Worm (Caenorhabditis elegans): Measurements from ENCODE around the gene R05F9.9.
"Not testable (repeated sequence)": the region's sequence is repeated elsewhere in the genome, so short reads cannot be mapped to it uniquely, and the experiment has no call there.

Gene R05F9.9

DNA sequence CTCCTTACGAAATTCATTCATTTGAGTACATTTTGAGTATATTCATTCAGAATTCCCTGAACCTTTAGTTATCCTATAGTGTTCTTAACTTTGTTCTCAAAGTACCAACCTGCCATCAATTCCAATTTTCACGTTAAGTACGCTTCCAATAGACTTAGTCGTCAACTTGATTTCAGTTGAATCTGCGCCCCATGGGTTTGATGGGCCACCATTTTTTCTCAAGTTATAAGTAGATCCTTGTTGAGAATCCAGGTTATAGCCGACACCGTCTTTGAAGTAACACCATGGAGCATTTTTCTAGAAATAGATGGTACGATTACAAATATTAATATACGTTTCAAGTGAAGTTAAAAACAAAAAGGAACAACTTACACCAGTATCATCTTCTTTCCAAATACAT is 22.8 kb upstream of the R05F9.9 start:
- no peak for TF ChIP-seq unc-62 (GFP tag; optimal IDR thresholded peaks at IDR 0.05)

DNA sequence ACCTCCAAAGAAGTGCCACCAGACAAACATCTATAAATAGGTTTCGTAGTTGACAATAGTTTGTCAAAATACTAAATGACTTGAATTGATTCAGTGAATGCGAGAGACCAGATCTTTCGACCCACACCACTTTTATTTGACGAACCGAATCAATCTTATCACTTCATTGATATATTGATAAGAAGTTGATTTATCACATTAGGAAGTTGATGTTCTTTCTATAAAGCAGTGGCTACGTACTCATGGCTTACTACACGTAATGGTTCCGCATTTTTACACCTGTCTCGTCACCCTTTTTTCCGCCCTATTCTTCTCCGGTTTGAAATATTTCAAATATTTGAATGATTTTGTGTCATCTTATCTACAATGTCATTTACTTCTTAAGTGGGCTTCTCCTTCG is 18.7 kb upstream of the R05F9.9 start:
- no peak for TF ChIP-seq unc-62 (GFP tag; optimal IDR thresholded peaks at IDR 0.05)

DNA sequence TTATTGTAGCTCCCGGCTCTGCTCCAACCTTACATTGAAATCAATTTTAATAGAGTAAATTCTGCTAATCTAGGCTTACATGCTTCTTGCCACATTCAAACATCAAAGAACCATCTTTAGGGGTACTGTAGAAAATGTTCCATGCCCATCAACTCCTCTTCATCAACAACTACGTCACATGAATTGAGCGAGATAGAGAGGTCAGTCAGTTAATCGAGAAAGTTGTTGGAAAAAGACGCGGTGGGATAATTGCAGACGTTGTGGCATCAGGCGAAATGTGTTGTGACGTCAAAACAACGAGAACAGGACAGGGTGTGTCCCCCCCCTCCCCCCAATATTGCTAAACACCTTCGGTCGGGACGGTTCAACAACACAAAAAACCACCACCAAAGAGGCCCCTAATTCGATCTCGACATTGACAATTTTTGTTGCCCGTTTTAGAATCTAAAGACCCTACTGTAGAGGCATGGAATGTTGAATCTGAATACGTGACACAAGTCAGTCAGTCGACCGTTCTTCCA is 16.7 kb upstream of the R05F9.9 start:
- no peak for TF ChIP-seq unc-62 (GFP tag; optimal IDR thresholded peaks at IDR 0.05)

DNA sequence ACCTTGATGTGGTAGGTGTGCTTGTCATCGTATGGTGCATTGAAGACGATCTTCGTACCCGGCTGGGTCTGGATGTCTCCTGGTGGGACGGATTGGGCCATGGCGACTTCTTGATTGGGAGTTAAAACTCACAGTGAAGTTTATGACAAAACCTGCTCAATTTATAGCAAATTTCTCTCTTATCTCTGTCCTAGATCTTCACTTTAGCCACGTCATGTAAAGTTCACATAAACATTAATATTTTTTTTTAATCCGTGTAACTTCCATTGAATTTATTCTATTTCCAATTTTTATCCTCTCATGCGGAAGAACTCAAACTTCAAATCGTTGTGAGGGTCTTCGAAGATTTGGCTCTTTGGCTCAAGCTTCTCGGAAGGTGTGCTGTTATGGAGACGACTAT is 14.6 kb upstream of the R05F9.9 start, which contains the start of gene msp-31:
TSS of gene msp-31 (minus strand) at position 101 of the 400 bp plus-strand sequence.
- TF ChIP-seq unc-62 (GFP tag; optimal IDR thresholded peaks at IDR 0.05): not testable (repeated sequence)

DNA sequence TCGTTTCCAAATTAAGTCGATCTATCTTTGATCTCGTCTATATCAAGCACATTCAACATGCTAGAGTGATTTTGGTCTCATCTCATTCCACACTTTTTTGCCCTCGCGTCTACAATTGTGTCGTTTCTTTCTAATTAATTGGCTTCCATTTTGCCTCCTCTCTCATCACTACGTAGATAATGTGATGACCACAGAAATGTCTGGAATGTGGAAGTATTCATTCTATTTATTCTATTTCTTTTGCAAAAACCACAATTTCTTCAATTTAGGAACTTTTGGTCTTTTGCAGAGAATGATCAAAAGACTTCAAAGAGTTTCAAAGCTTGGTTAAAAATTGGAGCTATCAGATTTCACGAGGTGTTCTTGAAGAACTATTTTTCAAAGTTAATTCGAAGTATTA is 13.7 kb upstream of the R05F9.9 start:
- TF ChIP-seq unc-62 (GFP tag; optimal IDR thresholded peaks at IDR 0.05): no peak

DNA sequence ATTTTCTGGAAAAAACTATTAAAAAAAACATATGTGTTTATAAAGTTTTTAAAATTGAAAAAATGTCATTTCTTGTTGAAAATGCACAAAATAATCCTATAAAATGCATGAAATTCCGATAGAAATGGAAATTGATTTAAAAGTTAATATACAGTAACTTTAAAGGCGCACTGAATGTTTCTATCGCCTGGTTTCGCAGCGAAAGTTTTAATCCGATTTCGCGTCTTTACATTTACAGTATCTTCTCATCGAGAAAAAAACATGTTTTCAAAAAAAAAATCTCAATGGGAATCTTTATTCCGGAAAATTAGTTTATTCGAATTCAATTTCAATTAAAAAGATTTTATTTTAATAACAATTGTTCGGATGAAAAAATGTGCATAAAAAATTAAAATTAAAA is 12.3 kb upstream of the R05F9.9 start, which contains the start of gene R05F9.11:
TSS of gene R05F9.11 (minus strand) at position 5 of the 400 bp plus-strand sequence.
- no peak for TF ChIP-seq unc-62 (GFP tag; optimal IDR thresholded peaks at IDR 0.05)

DNA sequence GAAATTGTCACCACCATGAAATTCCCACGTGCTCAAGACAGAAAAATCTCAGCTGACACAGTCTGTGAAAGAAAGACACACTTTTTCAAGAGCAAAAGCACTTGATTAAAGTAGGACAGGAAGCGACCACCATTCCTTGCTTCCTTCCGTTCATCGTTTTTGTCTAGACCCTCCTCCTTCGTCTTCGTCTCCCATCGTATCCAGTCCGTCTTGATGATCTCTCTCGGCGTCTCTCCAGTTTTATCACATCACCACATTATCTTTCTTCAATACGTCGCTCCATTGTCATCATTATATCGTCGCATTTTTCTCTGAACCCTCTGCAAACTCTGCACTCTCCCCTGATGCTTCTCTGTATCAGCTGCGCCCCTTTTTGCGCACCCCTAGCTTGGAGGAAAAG is 6.3 kb upstream of the R05F9.9 start:
- no peak for TF ChIP-seq unc-62 (GFP tag; optimal IDR thresholded peaks at IDR 0.05)

DNA sequence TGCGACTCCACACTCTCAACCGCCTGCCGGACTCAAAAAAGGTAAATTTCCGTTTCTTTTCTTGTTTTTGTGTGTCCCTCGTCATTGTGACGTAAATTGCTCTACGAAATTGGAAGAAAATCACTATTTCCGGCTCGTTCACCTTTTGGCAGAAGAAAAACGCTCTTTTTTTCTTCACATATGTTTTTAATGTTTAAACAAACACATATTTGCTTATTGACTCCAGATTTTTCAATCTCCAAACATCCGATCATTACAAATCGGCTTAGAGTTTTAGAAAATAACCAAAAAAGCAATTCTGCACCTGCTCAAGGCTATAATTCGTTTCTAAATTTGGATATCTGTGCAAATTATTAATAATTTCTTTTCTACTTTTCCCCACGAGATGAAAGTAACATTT is 4.0 kb upstream of the R05F9.9 start:
- TF ChIP-seq unc-62 (GFP tag; optimal IDR thresholded peaks at IDR 0.05): no peak

DNA sequence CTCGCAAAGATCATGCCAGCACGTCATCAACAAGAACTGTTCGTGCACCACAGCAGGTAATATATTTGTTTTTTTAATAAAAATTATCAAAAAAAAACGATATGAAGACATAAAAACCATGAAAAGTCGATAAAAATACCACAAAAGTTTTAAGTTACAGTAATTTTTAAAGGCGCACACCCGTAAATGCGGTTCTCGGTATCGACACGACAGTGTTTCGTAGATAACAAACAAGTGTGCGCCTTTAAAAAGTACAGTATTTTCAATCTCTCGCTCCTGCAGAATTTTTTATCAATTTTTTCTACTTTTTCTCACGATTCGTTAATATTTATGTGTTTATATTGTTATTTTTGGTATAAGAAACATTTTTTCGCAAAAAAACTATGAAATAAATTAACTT is 3.4 kb upstream of the R05F9.9 start:
- TF ChIP-seq unc-62 (GFP tag; optimal IDR thresholded peaks at IDR 0.05): no peak

DNA sequence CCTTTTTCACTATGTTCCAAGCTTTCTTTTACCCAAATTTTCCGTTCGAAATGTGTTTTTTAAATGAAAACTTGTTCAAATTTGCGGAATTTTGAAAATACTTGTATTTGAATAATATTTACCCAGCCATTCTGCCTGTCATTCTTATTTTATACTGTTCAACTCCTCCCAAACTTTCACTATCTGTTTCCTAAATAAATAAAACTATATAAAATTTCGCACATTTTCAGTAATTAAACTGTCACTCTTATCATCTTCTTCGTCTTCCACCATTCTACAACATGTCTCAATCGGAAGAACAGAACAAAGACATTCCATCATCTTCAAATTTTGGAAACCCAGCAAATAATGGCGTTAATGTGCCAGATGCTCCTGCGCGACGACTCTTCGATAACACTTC is 2.9 kb upstream of the R05F9.9 start, which contains the start of gene btbd-10:
TSS of gene btbd-10 (plus strand) at position 231 of the 400 bp plus-strand sequence.
- no peak for TF ChIP-seq unc-62 (GFP tag; optimal IDR thresholded peaks at IDR 0.05)

DNA sequence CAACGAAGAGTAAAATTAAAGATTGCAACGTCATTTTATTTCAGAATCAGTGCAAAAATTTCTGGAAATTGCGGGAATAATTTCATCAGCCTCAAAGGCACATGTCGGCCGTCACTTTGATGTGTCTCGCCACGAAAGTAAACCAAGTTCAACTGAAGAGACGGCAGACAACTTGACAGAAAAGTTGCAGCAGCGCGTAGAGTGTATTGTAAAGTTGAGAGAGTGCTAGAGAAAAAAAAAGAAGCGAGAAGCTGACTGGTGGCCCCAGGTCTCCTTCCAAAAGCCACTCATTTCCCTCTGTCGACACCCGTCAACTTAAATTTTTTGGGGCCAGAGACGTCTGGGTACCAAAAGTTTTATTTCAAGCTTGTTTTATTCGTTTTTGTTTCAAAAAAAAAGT is 2.4 kb upstream of the R05F9.9 start:
- no peak for TF ChIP-seq unc-62 (GFP tag; optimal IDR thresholded peaks at IDR 0.05)

DNA sequence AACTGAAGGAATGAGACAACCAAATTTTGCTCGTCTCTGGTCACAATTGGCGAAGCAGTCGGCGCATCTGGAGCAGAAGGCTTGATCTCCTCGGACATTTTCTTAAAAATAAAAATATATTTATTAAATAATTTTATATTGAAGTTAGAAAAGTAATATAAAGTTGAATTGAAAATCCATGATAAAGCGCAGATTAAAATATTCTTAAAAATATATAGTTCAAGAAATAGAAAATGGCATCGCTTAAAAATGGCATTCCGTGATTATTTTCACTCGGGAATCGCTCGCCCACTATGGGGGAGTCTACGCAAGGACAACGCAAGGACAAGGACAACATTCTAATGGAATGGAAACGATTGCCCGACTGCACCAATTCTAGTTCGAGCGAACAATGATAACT is 1.8 kb upstream of the R05F9.9 start, which contains the start of gene sgt-1:
TSS of gene sgt-1 (minus strand) at position 101 of the 400 bp plus-strand sequence.
- not testable (repeated sequence) for TF ChIP-seq unc-62 (GFP tag; optimal IDR thresholded peaks at IDR 0.05)

DNA sequence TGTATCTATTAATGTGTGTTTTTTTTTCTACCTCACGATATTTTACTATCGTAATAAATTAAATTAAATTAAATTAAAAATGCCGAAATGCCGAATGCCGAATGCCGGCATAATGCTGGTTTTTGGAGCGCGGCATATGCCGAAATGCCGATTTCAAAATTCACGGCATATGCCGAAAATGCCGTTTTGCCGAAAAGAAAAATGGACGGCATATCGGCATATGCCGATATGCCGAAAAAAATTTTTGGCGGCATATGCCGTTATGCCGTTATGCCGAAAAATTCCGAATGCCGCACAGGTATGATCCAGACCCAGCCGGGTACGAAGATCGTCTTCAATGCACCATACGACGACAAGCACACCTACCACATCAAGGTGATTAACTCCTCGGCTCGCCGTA is 3.4 kb downstream of the R05F9.9 start, which contains the start of gene msp-32:
TSS of gene msp-32 (plus strand) at position 301 of the 400 bp plus-strand sequence.
- TF ChIP-seq unc-62 (GFP tag; optimal IDR thresholded peaks at IDR 0.05): not testable (repeated sequence)

DNA sequence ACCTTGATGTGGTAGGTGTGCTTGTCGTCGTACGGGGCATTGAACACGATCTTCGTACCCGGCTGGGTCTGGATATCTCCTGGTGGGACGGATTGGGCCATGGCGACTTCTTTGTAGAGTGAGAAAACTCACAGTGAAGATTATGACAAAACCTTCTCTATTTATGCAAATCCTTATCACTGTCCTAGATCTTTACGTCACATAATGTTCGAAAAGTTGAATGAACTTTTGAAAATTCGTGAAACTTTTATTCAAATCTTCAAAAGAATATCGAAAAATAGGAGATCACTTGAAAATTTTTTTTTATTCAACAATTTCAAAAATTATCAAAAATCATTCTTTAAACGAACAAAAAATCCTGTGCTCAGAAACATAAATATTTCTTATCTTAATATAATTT is 9.3 kb downstream of the R05F9.9 start, which contains the start of gene msp-33:
TSS of gene msp-33 (minus strand) at position 101 of the 400 bp plus-strand sequence.
- no peak for TF ChIP-seq unc-62 (GFP tag; optimal IDR thresholded peaks at IDR 0.05)

DNA sequence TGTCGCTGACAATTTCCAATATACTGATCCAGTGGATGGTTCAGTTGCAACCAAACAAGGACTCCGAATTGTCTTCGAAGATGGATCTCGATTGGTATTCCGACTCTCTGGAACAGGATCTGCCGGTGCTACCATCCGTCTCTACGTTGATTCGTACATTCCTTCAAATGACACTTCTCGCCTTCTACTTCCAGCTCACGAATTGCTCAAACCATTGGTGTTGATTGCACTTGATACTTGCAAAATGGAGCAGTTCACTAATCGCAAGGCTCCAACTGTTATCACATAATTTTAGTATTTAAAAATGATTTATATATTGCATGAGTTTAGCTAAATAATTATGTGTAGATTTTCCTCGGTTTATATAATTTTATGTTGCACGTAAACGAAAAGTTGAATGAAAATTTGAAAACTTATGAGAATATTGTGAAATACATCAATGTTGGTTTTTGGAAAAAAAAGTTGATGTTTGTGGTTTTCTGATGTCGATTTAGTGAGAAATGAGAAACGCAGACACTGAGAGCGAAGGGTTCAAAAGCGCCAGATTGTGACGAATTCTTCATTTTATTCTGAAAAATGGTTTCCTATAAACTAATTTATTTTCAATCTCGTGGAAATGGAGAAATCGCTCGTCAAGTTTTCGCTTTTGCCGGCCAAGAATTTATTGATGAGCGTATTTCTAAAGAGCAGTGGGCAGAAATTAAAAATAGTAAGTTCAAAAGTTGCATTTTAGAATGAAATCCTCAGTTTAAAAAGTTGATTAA is 10.7 kb downstream of the R05F9.9 start, which contains the start of gene gst-9:
TSS of gene gst-9 (plus strand) at position 574 of the 764 bp plus-strand sequence.
- no peak for TF ChIP-seq unc-62 (GFP tag; optimal IDR thresholded peaks at IDR 0.05)

DNA sequence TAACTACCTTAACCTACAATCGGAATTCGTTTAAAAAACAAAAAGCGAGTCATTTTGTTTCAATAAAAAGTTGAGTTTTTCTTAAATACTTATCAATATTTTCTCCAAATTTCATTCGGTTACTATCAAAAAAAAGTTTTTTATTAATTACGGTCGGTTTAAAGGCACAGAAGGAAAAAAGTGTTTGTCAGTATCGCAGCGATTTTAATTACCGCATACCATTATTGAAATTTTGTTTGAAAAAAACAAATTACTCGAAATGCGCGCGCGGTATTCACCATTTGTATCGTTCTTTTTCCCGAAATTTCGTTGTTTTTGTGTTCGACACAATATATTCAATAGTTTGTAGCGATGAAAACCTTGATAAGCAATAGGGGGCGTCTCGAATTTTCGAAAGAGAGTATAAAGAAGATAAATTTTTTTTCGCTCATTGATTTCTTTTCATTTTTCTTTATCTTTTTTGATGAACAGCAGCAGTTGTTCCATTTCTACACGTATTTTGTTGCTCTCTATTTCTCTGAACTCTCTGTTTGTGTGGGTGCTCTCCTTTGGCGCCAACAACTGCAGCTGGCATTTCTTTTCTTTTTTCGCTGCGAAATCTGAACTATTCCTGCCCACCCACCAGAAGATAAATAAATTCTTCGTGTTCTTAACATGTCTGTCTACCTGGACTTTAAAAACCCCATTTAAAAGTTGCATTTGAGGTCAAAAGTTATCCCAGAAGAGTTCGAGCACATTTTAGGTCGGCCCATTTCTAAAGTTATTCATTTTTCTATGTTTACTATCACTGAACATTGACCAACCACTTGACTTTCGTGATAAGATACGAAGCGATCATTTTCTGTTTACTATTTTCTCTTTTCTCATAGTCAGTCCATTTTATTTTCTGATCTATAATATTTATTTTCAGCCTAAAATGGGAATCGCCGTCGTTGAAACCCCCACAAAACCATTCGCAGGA is 13.1 kb downstream of the R05F9.9 start, which contains the start of gene pgm-1:
TSS of gene pgm-1 (plus strand) at position 911 of the 961 bp plus-strand sequence.
- TF ChIP-seq unc-62 (GFP tag; optimal IDR thresholded peaks at IDR 0.05): no peak
